Worm (Caenorhabditis elegans): ENCODE measurements around the gene R05A10.8.

DNA sequence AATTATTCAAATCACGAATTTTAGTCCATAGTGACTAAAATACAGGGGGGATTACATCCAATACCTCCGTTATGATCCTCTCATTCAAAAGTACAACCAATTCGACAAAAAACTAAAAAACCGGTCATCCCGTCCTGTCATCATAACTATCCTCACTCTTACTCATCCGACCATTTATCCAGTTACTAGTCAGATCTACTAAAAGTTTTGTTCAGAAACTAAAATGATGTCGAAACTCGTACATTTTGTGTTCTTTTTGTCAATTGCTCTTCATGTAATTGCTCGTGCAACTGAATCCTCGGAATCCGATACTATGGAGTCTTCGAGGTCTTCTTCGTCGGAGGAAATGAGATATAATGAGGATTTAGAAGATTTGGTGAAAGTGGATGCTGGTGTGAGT is 19.1 kb upstream of the R05A10.8 start, which contains the start of gene R05A10.2:
- TF ChIP-seq unc-62 (GFP tag; optimal IDR thresholded peaks at IDR 0.05) (no peak), ceh-82 (tag; optimal IDR thresholded peaks at IDR 0.05) (no peak), mdl-1 (tag; optimal IDR thresholded peaks at IDR 0.05) (no peak), F13H6.1 (tag; optimal IDR thresholded peaks at IDR 0.05) (no peak), dmd-4 (tag; optimal IDR thresholded peaks at IDR 0.05) (no peak)

Measured in whole organism, L2 larva.